Worm (Caenorhabditis elegans): Measurements from ENCODE around the gene F45D3.4.

- TF ChIP-seq ets-7 (tag; optimal IDR thresholded peaks at IDR 0.05) (no peak), B0310.2 (tag; optimal IDR thresholded peaks at IDR 0.05) (no peak), ama-1 (optimal IDR thresholded peaks at IDR 0.05) (no peak), hmg-4 (GFP tag; optimal IDR thresholded peaks at IDR 0.05) (no peak)
Observed at ce11 chrV:12512773-12513172, 40.2 kb downstream of the F45D3.4 start, which contains the start of the genes T28H10.2 and lgmn-1.

All from whole organism, early embryonic.